Worm (Caenorhabditis elegans) whole organism, L2 larva: ENCODE data around the gene ptr-14.
"Not testable (repeated sequence)": the region's sequence is repeated elsewhere in the genome, so short reads cannot be mapped to it uniquely, and the experiment has no call there.

Experiments
- C34F6.9 ChIP-seq: fragments of 150-350 bp; optimal IDR thresholded peaks from 2 replicates; lab custom pipeline; 2014; ENCODE audit warnings: missing biosample characterization, missing genetic modification characterization
- alr-1 ChIP-seq: fragments of 150-350 bp; optimal IDR thresholded peaks from 2 replicates; lab custom pipeline; 2014; ENCODE audit warnings: missing biosample characterization, missing genetic modification characterization
- ama-1 ChIP-seq: fragments of 150-350 bp; optimal IDR thresholded peaks from 2 replicates; lab custom pipeline; 2018; ENCODE audit warnings: inconsistent platforms
- blmp-1 ChIP-seq: sonication (generic microtip); optimal IDR thresholded peaks from 2 replicates; lab custom pipeline; 2017; ENCODE audit warnings: missing genetic modification characterization, mild to moderate bottlenecking, missing compliant biosample characterization, antibody characterized with exemption, moderate library complexity; ENCODE audit not compliant: insufficient read depth
- crh-2 ChIP-seq: sonication (generic microtip); optimal IDR thresholded peaks from 2 replicates; lab custom pipeline; 2017; ENCODE audit warnings: missing biosample characterization, missing genetic modification characterization
- dmd-4 ChIP-seq: sonication (generic microtip); optimal IDR thresholded peaks from 2 replicates; lab custom pipeline; 2017; ENCODE audit warnings: missing biosample characterization, missing genetic modification characterization
- egl-27 ChIP-seq: sonication (generic microtip); optimal IDR thresholded peaks from 3 replicates; lab custom pipeline; 2017; ENCODE audit warnings: missing biosample characterization, missing genetic modification reagents, missing genetic modification characterization
- elt-1 ChIP-seq: fragments of 150-350 bp; optimal IDR thresholded peaks from 2 replicates; lab custom pipeline; 2014; ENCODE audit warnings: missing biosample characterization, missing genetic modification characterization
- fos-1 ChIP-seq: fragments of 150-350 bp; optimal IDR thresholded peaks from 2 replicates; lab custom pipeline; 2014; ENCODE audit warnings: missing biosample characterization, missing genetic modification characterization
- lin-11 ChIP-seq: fragments of 150-350 bp; sonication (generic microtip); optimal IDR thresholded peaks from 2 replicates; lab custom pipeline; 2014; ENCODE audit warnings: missing biosample characterization, missing genetic modification characterization, inconsistent platforms, mixed read lengths
- lin-13 ChIP-seq: fragments of 150-350 bp; optimal IDR thresholded peaks from 2 replicates; lab custom pipeline; 2014; ENCODE audit warnings: missing biosample characterization, missing genetic modification reagents, missing genetic modification characterization
- lin-39 ChIP-seq: fragments of 150-350 bp; optimal IDR thresholded peaks from 2 replicates; lab custom pipeline; 2014; ENCODE audit warnings: missing biosample characterization, missing genetic modification reagents, missing genetic modification characterization
- lsy-2 ChIP-seq, 2 experiments: fragments of 150-350 bp in 1 of 2; sonication (generic microtip) in 1 of 2; optimal IDR thresholded peaks; 2 replicates each; lab custom pipeline; 2014 to 2017; ENCODE audit warnings: missing biosample characterization in 2 of 2, missing genetic modification characterization in 2 of 2
- mbf-1 ChIP-seq: sonication (generic microtip); optimal IDR thresholded peaks from 2 replicates; lab custom pipeline; 2017; ENCODE audit warnings: missing biosample characterization, missing genetic modification characterization
- mdl-1 ChIP-seq, 2 experiments: fragments of 150-350 bp in 1 of 2; sonication (generic microtip) in 1 of 2; optimal IDR thresholded peaks; 2 replicates each; lab custom pipeline; 2017; ENCODE audit warnings: missing biosample characterization in 2 of 2, missing genetic modification characterization in 2 of 2
- nhr-10 ChIP-seq: sonication (generic microtip); optimal IDR thresholded peaks from 2 replicates; lab custom pipeline; 2017; ENCODE audit warnings: missing biosample characterization, missing genetic modification characterization
- nhr-11 ChIP-seq: fragments of 150-350 bp; optimal IDR thresholded peaks from 2 replicates; lab custom pipeline; 2014; ENCODE audit warnings: missing biosample characterization, missing genetic modification characterization
- nhr-12 ChIP-seq: fragments of 150-350 bp; optimal IDR thresholded peaks from 2 replicates; lab custom pipeline; 2014; ENCODE audit warnings: missing biosample characterization, missing genetic modification characterization
- nhr-129 ChIP-seq: fragments of 150-350 bp; optimal IDR thresholded peaks from 2 replicates; lab custom pipeline; 2014; ENCODE audit warnings: missing biosample characterization, missing genetic modification characterization
- nhr-21 ChIP-seq: fragments of 150-350 bp; optimal IDR thresholded peaks from 2 replicates; lab custom pipeline; 2014; ENCODE audit warnings: missing biosample characterization, missing genetic modification characterization
- nhr-23 ChIP-seq: fragments of 150-350 bp; optimal IDR thresholded peaks from 2 replicates; lab custom pipeline; 2014; ENCODE audit warnings: missing biosample characterization, missing genetic modification reagents, missing genetic modification characterization
- nhr-25 ChIP-seq: fragments of 150-350 bp; sonication (generic microtip); optimal IDR thresholded peaks from 3 replicates; lab custom pipeline; 2014; ENCODE audit warnings: missing biosample characterization, missing genetic modification characterization
- nhr-6 ChIP-seq: fragments of 150-350 bp; optimal IDR thresholded peaks from 2 replicates; lab custom pipeline; 2014; ENCODE audit warnings: missing biosample characterization, missing genetic modification characterization
- nhr-77 ChIP-seq: fragments of 150-350 bp; optimal IDR thresholded peaks from 2 replicates; lab custom pipeline; 2014; ENCODE audit warnings: missing biosample characterization, missing genetic modification characterization
- peb-1 ChIP-seq: fragments of 150-350 bp; optimal IDR thresholded peaks from 2 replicates; lab custom pipeline; 2014; ENCODE audit warnings: missing biosample characterization, missing genetic modification characterization
- sma-9 ChIP-seq, 2 experiments: fragments of 150-350 bp in 1 of 2; sonication (generic microtip) in 1 of 2; optimal IDR thresholded peaks; 2 replicates each; lab custom pipeline; 2014 to 2016; ENCODE audit warnings: missing genetic modification characterization in 2 of 2, mild to moderate bottlenecking in 1 of 2, missing biosample characterization in 1 of 2, missing compliant biosample characterization in 1 of 2, missing genetic modification reagents in 1 of 2, moderate library complexity in 1 of 2
- unc-39 ChIP-seq: fragments of 150-350 bp; optimal IDR thresholded peaks from 2 replicates; lab custom pipeline; 2014; ENCODE audit warnings: missing biosample characterization, missing genetic modification characterization
- ztf-1 ChIP-seq: fragments of 200-800 bp; sonication (Bioruptor generic); conservative IDR thresholded peaks from 2 replicates; pipeline ENCODE4 v1.3.6; 2022; ENCODE audit warnings: missing genetic modification characterization, missing compliant biosample characterization
- ztf-11 ChIP-seq: sonication (generic microtip); optimal IDR thresholded peaks from 2 replicates; lab custom pipeline; 2017; ENCODE audit warnings: missing biosample characterization, missing genetic modification characterization
- ztf-4 ChIP-seq: fragments of 150-350 bp; optimal IDR thresholded peaks from 2 replicates; lab custom pipeline; 2014; ENCODE audit warnings: missing biosample characterization, missing genetic modification characterization

ptr-14 gene

DNA sequence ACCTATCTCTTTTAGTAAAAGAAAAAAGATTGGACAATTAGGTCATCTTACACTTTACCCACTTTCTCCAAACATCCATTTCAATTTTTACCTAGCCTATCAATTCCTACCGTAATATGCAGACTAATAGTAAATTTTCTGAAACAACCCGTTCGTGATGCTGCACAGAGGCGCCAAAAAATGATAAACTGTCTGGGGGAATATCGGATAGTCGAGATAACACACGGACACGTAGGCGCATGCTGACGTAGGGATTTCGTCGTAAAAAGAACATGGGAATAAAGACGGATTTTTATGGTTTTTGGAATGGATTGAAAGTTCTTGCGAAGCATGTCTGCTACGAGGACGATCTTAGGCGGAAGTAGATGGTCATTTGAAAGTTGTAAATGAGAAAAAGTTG lies 1.1 kb downstream of the ptr-14 start:
- TF ChIP-seq nhr-129 (tag; lab: Kevin White, UChicago) (no peak), lin-13 (GFP tag; lab: Kevin White, UChicago) (no peak), nhr-21 (peak; percentile 31)
- TF ChIP-seq, all 48 proteins: peak for 1

DNA sequence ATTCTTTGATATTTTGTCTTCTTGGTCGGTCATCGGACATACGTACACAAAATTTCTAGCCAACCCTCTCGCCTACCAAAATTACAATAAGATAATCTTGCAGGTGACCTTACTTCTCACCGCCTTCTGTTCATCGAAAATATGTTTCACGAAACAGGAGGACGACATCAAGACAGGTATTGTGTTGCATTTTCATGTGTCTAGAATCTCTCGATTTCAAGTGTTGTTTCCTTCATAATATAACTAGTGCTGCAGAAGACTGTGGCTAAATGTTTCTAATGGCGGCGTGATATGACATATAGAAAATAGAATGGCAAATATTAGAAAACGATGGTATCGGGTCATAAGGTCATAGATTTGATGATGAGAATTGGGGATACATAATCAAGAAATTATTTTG lies 1.9 kb downstream of the ptr-14 start:
- TF ChIP-seq nhr-25: peak; percentile 81
- TF ChIP-seq ama-1 (lab: Kevin White, UChicago): no peak
- peak; percentile 2 for TF ChIP-seq nhr-21
- TF ChIP-seq nhr-129 (tag; lab: Kevin White, UChicago): peak; percentile 3
- peak; percentile 21 for TF ChIP-seq crh-2
- TF ChIP-seq, all 48 proteins: peak for 4

DNA sequence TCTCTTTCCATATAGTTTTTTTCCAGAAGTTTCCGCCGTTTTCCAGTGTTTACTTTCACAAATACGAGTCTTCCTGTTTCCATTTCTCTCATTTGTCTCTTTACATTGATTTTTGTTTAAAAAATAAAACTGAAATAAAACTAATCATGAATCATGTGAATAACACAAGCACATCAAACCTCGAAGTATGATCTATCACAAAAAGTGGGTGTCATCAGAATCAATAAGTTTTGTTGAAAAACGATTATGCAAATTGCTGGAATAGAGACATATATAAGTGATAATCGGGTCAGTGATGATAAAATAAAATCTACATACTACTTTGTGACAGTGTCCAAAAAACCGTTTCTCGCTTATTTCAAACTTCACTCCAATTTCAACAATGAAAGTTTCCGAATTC lies 5.6 kb downstream of the ptr-14 start, which contains the start of gene R09H10.7:
Gene R09H10.7 (plus strand): TSS at position 301 of the 400 bp plus-strand sequence.
- TF ChIP-seq C34F6.9 (tag; lab: Kevin White, UChicago) (no peak), lsy-2 (tag; optimal IDR thresholded peaks at IDR 0.05; lab: Kevin White, UChicago) (no peak), lin-11 (tag; lab: Kevin White, UChicago) (no peak), nhr-11 (tag; lab: Kevin White, UChicago) (no peak), nhr-23 (tag; lab: Kevin White, UChicago) (no peak), fos-1 (no peak), peb-1 (tag; lab: Kevin White, UChicago) (no peak), nhr-129 (tag; lab: Kevin White, UChicago) (no peak)

DNA sequence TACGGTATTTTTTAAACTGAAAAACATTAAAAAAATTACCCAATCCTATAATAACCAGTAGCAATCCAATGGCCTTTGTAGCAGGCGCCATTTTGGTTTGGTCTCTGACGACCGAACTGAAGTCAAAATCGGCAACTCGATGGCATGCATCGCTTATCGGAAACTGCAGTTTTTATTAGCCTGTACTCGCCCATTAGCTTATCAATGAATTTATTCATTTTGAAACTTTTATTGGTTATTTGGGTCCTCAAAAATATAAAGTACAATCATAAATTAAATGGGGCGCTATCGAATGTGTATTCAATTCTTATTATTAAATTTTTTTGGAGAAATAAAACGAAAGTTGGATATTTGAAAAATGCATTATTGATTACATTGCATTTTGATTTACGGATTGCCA lies 13.5 kb downstream of the ptr-14 start, which contains the start of gene R09H10.5:
Gene R09H10.5 (minus strand): TSS at position 106 of the 400 bp plus-strand sequence.
- TF ChIP-seq ztf-1 (GFP tag; lab: Robert Waterston, UW) (no peak), nhr-10 (tag; lab: Kevin White, UChicago) (no peak), fos-1 (peak; percentile 53)

DNA sequence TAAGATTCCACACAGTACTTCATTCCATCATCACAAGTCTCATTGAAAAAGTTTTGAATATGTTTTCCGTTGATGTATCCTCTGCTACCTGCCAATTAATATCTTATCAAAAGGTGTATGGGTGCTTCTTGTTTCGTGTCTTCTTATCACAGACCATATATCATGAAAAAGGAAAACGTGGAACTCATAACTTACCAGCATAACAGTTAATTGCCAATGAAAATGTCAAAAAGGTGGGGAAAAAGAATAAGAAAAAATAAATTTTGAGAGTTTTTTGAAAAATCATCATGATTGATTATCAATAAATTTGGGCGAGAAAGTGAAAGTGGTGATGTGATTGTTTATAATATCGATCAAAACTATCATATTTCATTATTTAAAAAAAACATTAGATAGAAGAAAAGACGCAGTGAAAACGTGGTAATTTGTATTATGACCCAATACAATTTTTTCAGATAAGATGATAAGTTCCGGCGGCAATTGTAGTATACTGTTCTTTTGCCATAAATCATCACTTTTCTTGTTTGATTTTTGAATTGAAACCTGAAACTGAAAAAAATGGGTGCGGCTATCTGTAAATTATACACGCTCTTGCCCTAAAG lies 15.8 kb downstream of the ptr-14 start, which contains the start of gene F56C4.4:
Gene F56C4.4 (minus strand): TSS at position 315 of the 602 bp plus-strand sequence.
- TF ChIP-seq alr-1 (no peak), lsy-2 (tag; optimal IDR thresholded peaks at IDR 0.05; lab: Kevin White, UChicago) (no peak), crh-2 (peak; percentile 55), fos-1 (peak; percentile 41), nhr-77 (no peak)

DNA sequence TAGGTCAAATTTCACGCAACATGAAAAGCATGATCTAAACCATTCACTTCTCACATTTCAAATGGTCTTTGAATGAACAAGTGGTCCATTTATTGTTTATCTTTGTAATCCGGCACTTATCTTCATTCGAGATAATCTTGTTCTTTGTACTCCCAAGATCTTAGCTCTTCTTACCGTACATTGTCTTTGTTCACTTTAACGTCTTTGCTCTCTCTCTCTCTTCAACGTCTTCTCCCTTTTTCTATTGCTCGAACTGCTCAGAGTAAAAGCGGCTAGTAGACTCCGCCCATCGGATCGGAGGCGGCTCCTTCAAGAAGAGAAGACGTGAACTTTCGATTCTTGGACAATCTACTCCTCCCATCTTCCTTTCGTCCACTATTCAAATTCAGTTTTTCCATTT lies 21.4 kb downstream of the ptr-14 start, which contains the start of gene F56C4.1:
Gene F56C4.1 (plus strand): TSS at position 301 of the 400 bp plus-strand sequence.
- TF ChIP-seq dmd-4 (tag; lab: Kevin White, UChicago) (no peak), ztf-11 (tag; lab: Kevin White, UChicago) (no peak), nhr-129 (tag; lab: Kevin White, UChicago) (no peak), nhr-77 (no peak), egl-27 (tag; lab: Kevin White, UChicago) (no peak), nhr-6 (tag; lab: Kevin White, UChicago) (no peak), nhr-12 (no peak), mdl-1 (tag; optimal IDR thresholded peaks at IDR 0.05; lab: Kevin White, UChicago) (no peak), unc-39 (tag; lab: Kevin White, UChicago) (no peak), fos-1 (no peak), ztf-4 (tag; lab: Kevin White, UChicago) (no peak), elt-1 (tag; lab: Kevin White, UChicago) (no peak), C34F6.9 (tag; lab: Kevin White, UChicago) (no peak)

DNA sequence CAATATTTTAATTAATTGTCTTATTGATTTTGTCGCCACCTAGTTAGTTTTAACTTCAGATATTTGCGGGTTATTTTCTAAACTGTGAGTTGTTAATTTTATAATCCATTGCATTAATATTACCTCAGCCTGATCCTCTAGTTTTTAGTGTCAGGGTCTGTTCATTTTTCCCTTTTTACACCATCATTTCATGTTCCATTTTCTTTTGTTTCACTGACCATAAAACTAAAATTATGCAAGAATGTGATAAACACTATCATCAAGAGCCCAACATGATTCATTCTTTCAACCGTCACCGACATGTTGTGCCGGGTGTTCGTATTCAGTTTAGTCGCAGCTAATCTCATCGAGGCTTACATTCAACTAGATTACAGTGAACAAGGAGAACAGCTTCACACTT lies 23.8 kb downstream of the ptr-14 start, which contains the start of gene F56C4.2:
Gene F56C4.2 (plus strand): TSS at position 301 of the 400 bp plus-strand sequence.
- TF ChIP-seq fos-1 (no peak), nhr-12 (no peak), nhr-129 (tag; lab: Kevin White, UChicago) (no peak), ztf-11 (tag; lab: Kevin White, UChicago) (no peak), mdl-1 (tag; optimal IDR thresholded peaks at IDR 0.05; lab: Kevin White, UChicago) (no peak), lin-39 (tag; lab: Kevin White, UChicago) (no peak)

DNA sequence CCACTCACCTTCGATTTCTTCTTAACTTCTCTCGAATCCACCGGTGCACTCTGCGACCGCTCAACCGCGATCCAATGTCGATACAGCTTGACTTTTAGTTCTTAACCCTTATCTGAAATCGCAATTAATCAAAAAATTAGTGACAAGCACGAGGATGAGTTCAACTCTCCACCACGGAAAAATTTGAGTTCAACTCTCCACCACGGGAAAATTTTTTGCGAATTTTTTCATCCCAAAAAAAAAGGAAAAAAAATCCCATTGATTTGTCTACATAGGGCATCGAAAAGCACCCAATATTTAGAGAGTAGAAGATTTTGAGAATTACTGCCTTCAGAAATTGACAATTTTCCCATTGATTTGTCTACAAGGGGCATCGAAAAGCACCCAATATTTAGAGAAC lies 38.8 kb downstream of the ptr-14 start, which contains the start of gene glb-19:
Gene glb-19 (minus strand): TSS at position 101 of the 400 bp plus-strand sequence.
- TF ChIP-seq blmp-1; sma-9 (GFP tag; optimal IDR thresholded peaks at IDR 0.05; lab: Kevin White, UChicago); sma-9 (tag; optimal IDR thresholded peaks at IDR 0.05; lab: Kevin White, UChicago); mbf-1 (tag; lab: Kevin White, UChicago): not testable (repeated sequence)
